Worm (Caenorhabditis elegans) whole organism, late embryonic: ENCODE results near the gene F08F3.10.

Experiments used
- C38D4.7 ChIP-seq: fragments of 200-800 bp; sonication (Bioruptor generic); optimal IDR thresholded peaks from 2 replicates; lab custom pipeline; 2018; ENCODE audit warnings: mild to moderate bottlenecking, missing genetic modification characterization, moderate library complexity, missing compliant biosample characterization
- ceh-2 ChIP-seq: sonication (generic microtip); optimal IDR thresholded peaks from 2 replicates; lab custom pipeline; 2016; ENCODE audit warnings: missing genotype, missing genetic modification characterization, missing compliant biosample characterization
- che-1 ChIP-seq: sonication (generic microtip); optimal IDR thresholded peaks from 2 replicates; lab custom pipeline; 2016; ENCODE audit warnings: mild to moderate bottlenecking, missing genetic modification characterization, missing compliant biosample characterization
- elt-2 ChIP-seq: sonication (generic microtip); optimal IDR thresholded peaks from 2 replicates; lab custom pipeline; 2016; ENCODE audit warnings: missing genetic modification reagents, missing genetic modification characterization, missing compliant biosample characterization
- ets-4 ChIP-seq: sonication (generic microtip); optimal IDR thresholded peaks from 2 replicates; lab custom pipeline; 2016; ENCODE audit warnings: missing genetic modification characterization, missing compliant biosample characterization
- hlh-30 ChIP-seq: sonication (generic microtip); optimal IDR thresholded peaks from 2 replicates; lab custom pipeline; 2017; ENCODE audit warnings: antibody characterized with exemption, missing genetic modification characterization, missing compliant biosample characterization; ENCODE audit not compliant: insufficient read depth
- lin-11 ChIP-seq: fragments of 200-800 bp; sonication (Bioruptor generic); optimal IDR thresholded peaks from 2 replicates; lab custom pipeline; 2018; ENCODE audit warnings: mild to moderate bottlenecking, missing genetic modification characterization, missing compliant biosample characterization
- nfya-1 ChIP-seq: sonication (generic microtip); optimal IDR thresholded peaks from 2 replicates; lab custom pipeline; 2017; ENCODE audit warnings: missing genetic modification characterization, mild to moderate bottlenecking, missing compliant biosample characterization, antibody characterized with exemption, moderate library complexity
- nhr-11 ChIP-seq: fragments of 150-350 bp; optimal IDR thresholded peaks from 2 replicates; lab custom pipeline; 2014; ENCODE audit warnings: missing biosample characterization, missing genetic modification characterization
- odd-2 ChIP-seq: sonication (generic microtip); optimal IDR thresholded peaks from 2 replicates; lab custom pipeline; 2017; ENCODE audit warnings: antibody characterized with exemption, mild to moderate bottlenecking, missing genetic modification characterization, missing compliant biosample characterization
- pat-9 ChIP-seq: fragments of 200-800 bp; sonication (Bioruptor generic); optimal IDR thresholded peaks from 2 replicates; lab custom pipeline; 2018; ENCODE audit warnings: mild to moderate bottlenecking, missing genetic modification characterization, moderate library complexity, missing compliant biosample characterization
- pqm-1 ChIP-seq: sonication (generic microtip); optimal IDR thresholded peaks from 2 replicates; lab custom pipeline; 2016; ENCODE audit warnings: missing genetic modification characterization, missing compliant biosample characterization
- rnt-1 ChIP-seq: sonication (generic microtip); optimal IDR thresholded peaks from 2 replicates; lab custom pipeline; 2016; ENCODE audit warnings: missing genetic modification characterization, missing compliant biosample characterization

- TF ChIP-seq ceh-2 (tag; lab: Kevin White, UChicago) (no peak), nhr-11 (tag; lab: Kevin White, UChicago) (no peak), hlh-30 (no peak), lin-11 (tag; lab: Kevin White, UChicago) (no peak), rnt-1 (no peak), ets-4 (tag; lab: Kevin White, UChicago) (no peak), elt-2 (no peak), pat-9 (tag; lab: Kevin White, UChicago) (no peak), C38D4.7 (GFP tag; lab: Kevin White, UChicago) (no peak), pqm-1 (tag; lab: Kevin White, UChicago) (no peak), che-1 (tag; lab: Kevin White, UChicago) (no peak), nfya-1 (tag; lab: Kevin White, UChicago) (no peak), odd-2 (tag; lab: Kevin White, UChicago) (no peak)
Measured at ce11 chrV:5385914-5386493, 27.2 kb upstream of the F08F3.10 start, which contains the start of gene C35A11.2.
